Worm (Caenorhabditis elegans): ENCODE results near the gene rnp-4.

Gene rnp-4

DNA sequence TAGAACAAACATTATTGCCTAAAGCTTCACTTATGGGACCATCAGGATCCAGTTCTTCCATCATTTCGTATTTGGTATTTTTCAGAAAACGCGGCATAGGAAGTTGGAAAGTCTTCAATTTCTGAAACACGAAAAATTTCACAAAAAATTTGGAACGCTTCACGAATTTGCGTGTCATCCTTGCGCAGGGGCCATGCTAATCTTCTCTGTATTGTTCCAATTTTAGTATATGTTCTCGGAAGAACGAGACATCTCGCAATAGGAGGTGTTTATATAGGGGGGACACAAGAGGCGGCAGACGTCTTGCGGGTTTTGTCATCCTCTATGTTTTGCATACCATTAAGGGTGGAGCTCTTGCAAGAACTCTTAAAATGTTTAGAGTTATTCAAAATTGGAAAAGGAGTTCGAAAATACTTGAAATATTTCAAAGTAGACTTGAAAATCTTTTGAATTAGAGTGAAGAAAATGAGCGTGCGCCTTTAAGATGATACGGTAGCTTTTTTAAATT lies 20.7 kb downstream of the rnp-4 start (continued):
- TF ChIP-seq snpc-4 (tag; optimal IDR thresholded peaks at IDR 0.05) (peak; percentile 82), mdt-29 (GFP tag; IDR thresholded peaks at IDR 0.05) (0 out of 2 replicates have a peak, but pooled peaks have one; percentile 31), F26F4.8 (GFP tag; conservative IDR thresholded peaks at IDR 0.05) (peak; percentile 81), arid-1 (GFP tag; conservative IDR thresholded peaks at IDR 0.05) (peak; percentile 92), hmg-1.1 (GFP tag; IDR thresholded peaks at IDR 0.05) (peak; percentile 87), dmd-6 (GFP tag; IDR thresholded peaks at IDR 0.05) (peak; percentile 75), F44E2.7 (GFP tag; IDR thresholded peaks at IDR 0.05) (0 out of 2 replicates have a peak, but pooled peaks have one; percentile 83)

DNA sequence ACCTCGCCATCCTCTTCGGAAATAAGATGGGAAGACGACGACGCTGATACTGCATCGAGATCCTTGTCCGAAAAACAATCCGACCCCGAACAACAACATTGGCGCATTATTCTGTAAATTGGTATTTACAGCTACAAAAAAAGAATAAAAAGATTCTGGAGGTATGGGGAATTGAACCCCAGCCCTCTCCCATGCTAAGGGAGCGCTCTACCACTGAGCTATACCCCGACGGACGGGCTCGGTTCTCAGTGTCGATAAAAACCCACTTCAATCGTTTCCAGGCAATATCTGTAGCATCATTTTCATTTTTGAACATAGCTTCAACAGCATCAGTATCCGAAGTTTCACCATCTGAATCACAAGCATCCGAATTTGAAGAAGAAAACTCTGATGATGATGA lies 22.7 kb downstream of the rnp-4 start:
- no peak for TF ChIP-seq mdt-29 (GFP tag; IDR thresholded peaks at IDR 0.05)
- no peak for TF ChIP-seq nhr-237 (tag; optimal IDR thresholded peaks at IDR 0.05)
- TF ChIP-seq nhr-41 (GFP tag; IDR thresholded peaks at IDR 0.05) = no peak
- TF ChIP-seq nhr-77 (tag; optimal IDR thresholded peaks at IDR 0.05) = no peak
- peak; percentile 85 for TF ChIP-seq egl-43 (GFP tag; IDR thresholded peaks at IDR 0.05)
- peak; percentile 47 for TF ChIP-seq dmd-6 (GFP tag; IDR thresholded peaks at IDR 0.05)
- TF ChIP-seq Y5F2A.4 (GFP tag; optimal IDR thresholded peaks at IDR 0.05) = no peak
- no peak for TF ChIP-seq dve-1 (tag; optimal IDR thresholded peaks at IDR 0.05; ENCODE audit: insufficient read depth)
- TF ChIP-seq tra-1 (GFP tag; IDR thresholded peaks at IDR 0.05) = peak; percentile 32; the same call in 1 of the 2 replicates
- no peak for TF ChIP-seq gei-8 (GFP tag; optimal IDR thresholded peaks at IDR 0.05)
- peak; percentile 52 for TF ChIP-seq mes-2 (tag; optimal IDR thresholded peaks at IDR 0.05; ENCODE audit: poor library complexity, severe bottlenecking)
- no peak for TF ChIP-seq lir-3 (tag; optimal IDR thresholded peaks at IDR 0.05)
- no peak for TF ChIP-seq nhr-111 (GFP tag; optimal IDR thresholded peaks at IDR 0.05)
- TF ChIP-seq snpc-4 (tag; optimal IDR thresholded peaks at IDR 0.05) = peak; percentile 21
- TF ChIP-seq F10B5.3 (tag; optimal IDR thresholded peaks at IDR 0.05) = no peak
- TF ChIP-seq spr-3 (GFP tag; optimal IDR thresholded peaks at IDR 0.05) = no peak
- no peak for TF ChIP-seq lsy-2 (tag; optimal IDR thresholded peaks at IDR 0.05)
- TF ChIP-seq daf-8 (GFP tag; IDR thresholded peaks at IDR 0.05) = no peak
- no peak for TF ChIP-seq ces-1 (GFP tag; optimal IDR thresholded peaks at IDR 0.05)
- TF ChIP-seq ceh-82 (tag; optimal IDR thresholded peaks at IDR 0.05) = no peak
- TF ChIP-seq lin-13 (GFP tag; optimal IDR thresholded peaks at IDR 0.05) = peak; percentile 16
- TF ChIP-seq daf-12 (tag; optimal IDR thresholded peaks at IDR 0.05) = no peak
- TF ChIP-seq R02D3.7 (tag; optimal IDR thresholded peaks at IDR 0.05) = no peak
- peak; percentile 1 for TF ChIP-seq nhr-48 (tag; optimal IDR thresholded peaks at IDR 0.05)
- no peak for TF ChIP-seq cey-2 (tag; optimal IDR thresholded peaks at IDR 0.05; ENCODE audit: borderline replicate concordance, insufficient read depth)
- TF ChIP-seq jun-1 (tag; optimal IDR thresholded peaks at IDR 0.05) = no peak
- no peak for TF ChIP-seq fkh-10 (GFP tag; optimal IDR thresholded peaks at IDR 0.05)
- peak; percentile 81; the same call in 1 of the 2 replicates for TF ChIP-seq F44E2.7 (GFP tag; IDR thresholded peaks at IDR 0.05)
- peak in 1 of 2 experiments; percentile 5 for TF ChIP-seq daf-16 (GFP tag; optimal IDR thresholded peaks at IDR 0.05)
- peak; percentile 56 for TF ChIP-seq daf-16 (tag; optimal IDR thresholded peaks at IDR 0.05)
- TF ChIP-seq F26F4.8 (GFP tag; conservative IDR thresholded peaks at IDR 0.05) = peak; percentile 60; the same call in 1 of the 2 replicates
- TF ChIP-seq tag-97 (GFP tag; IDR thresholded peaks at IDR 0.05) = no peak
- TF ChIP-seq spr-1 (tag; optimal IDR thresholded peaks at IDR 0.05) = peak; percentile 9
- no peak for TF ChIP-seq attf-4 (tag; optimal IDR thresholded peaks at IDR 0.05)
- TF ChIP-seq nhr-102 (tag; optimal IDR thresholded peaks at IDR 0.05) = no peak
- TF ChIP-seq D1046.2 (GFP tag; IDR thresholded peaks at IDR 0.05) = 0 out of 2 replicates have a peak, but pooled peaks have one; percentile 58
- peak in 1 of 2 experiments; percentile 43 for TF ChIP-seq unc-62 (GFP tag; optimal IDR thresholded peaks at IDR 0.05 in 1 of 2)
- TF ChIP-seq unc-62 (tag; optimal IDR thresholded peaks at IDR 0.05) = no peak
- 0 out of 2 replicates have a peak, but pooled peaks have one; percentile 27 for TF ChIP-seq zfp-3 (GFP tag; conservative IDR thresholded peaks at IDR 0.05)
- no peak for TF ChIP-seq php-3 (GFP tag; IDR thresholded peaks at IDR 0.05)
- no peak for TF ChIP-seq hlh-30 (tag; optimal IDR thresholded peaks at IDR 0.05; ENCODE audit: insufficient read depth)
- no peak for TF ChIP-seq lin-39 (tag; optimal IDR thresholded peaks at IDR 0.05)
- peak; percentile 64 for TF ChIP-seq lin-38 (GFP tag; IDR thresholded peaks at IDR 0.05)
- TF ChIP-seq ceh-20 (GFP tag; IDR thresholded peaks at IDR 0.05) = no peak
- no peak for TF ChIP-seq mep-1 (tag; optimal IDR thresholded peaks at IDR 0.05)
- TF ChIP-seq hlh-11 (tag; optimal IDR thresholded peaks at IDR 0.05) = peak; percentile 10

All from whole organism, L4 larva.